Worm (Caenorhabditis elegans) whole organism, late embryonic: ENCODE results near the gene F19B10.4.

Source experiments
- C38D4.7 ChIP-seq: fragments of 200-800 bp; sonication (Bioruptor generic); optimal IDR thresholded peaks from 2 replicates; lab custom pipeline; 2018; ENCODE audit warnings: mild to moderate bottlenecking, missing genetic modification characterization, moderate library complexity, missing compliant biosample characterization
- ceh-2 ChIP-seq: sonication (generic microtip); optimal IDR thresholded peaks from 2 replicates; lab custom pipeline; 2016; ENCODE audit warnings: missing genotype, missing genetic modification characterization, missing compliant biosample characterization
- ceh-24 ChIP-seq: sonication (generic microtip); optimal IDR thresholded peaks from 2 replicates; lab custom pipeline; 2016; ENCODE audit warnings: mild to moderate bottlenecking, missing genetic modification characterization, missing compliant biosample characterization
- fkh-10 ChIP-seq: fragments of 150-350 bp; optimal IDR thresholded peaks from 2 replicates; lab custom pipeline; 2014; ENCODE audit warnings: missing biosample characterization, missing genetic modification reagents, missing genetic modification characterization
- nfya-1 ChIP-seq: sonication (generic microtip); optimal IDR thresholded peaks from 2 replicates; lab custom pipeline; 2017; ENCODE audit warnings: missing genetic modification characterization, mild to moderate bottlenecking, missing compliant biosample characterization, antibody characterized with exemption, moderate library complexity

DNA sequence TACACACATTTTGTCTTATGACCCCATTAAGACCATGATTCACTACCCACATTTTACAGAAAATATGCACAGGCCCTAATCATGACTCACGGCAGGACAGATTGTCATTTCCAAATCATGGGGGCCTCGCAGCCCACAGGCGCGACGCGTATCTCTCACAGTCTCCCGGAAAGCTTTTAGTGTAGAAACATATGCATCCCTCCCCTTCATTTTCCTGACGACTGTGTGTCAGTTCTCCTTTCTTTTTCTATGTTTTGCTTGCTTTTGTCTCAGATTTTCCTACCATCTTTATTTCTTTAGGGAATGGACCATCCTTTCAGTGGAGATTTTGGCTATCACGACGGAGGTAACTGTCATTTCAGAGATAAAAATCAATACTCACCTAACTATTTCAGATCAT is 18.7 kb upstream of the F19B10.4 start, which contains the start of gene M151.1:
- no peak for TF ChIP-seq C38D4.7 (GFP tag; lab: Kevin White, UChicago)
- TF ChIP-seq ceh-2 (tag; lab: Kevin White, UChicago), result no peak
- TF ChIP-seq nfya-1 (tag; lab: Kevin White, UChicago), result no peak
- no peak for TF ChIP-seq fkh-10 (GFP tag; lab: Kevin White, UChicago)
- TF ChIP-seq ceh-24, result no peak
